Worm (Caenorhabditis elegans) whole organism, dauer: ENCODE results near the gene K09F5.4.

Experiments used
- unc-62 ChIP-seq: sonication (generic microtip); optimal IDR thresholded peaks from 2 replicates; lab custom pipeline; 2017; ENCODE audit warnings: missing biosample characterization, missing genetic modification reagents, missing genetic modification characterization

Gene K09F5.4

ce11 chrX:7710643-7711042 is at the start of gene K09F5.4:
TSS of gene K09F5.4 (minus strand) at chrX:7710743.
- no peak for TF ChIP-seq unc-62 (GFP tag; lab: Kevin White, UChicago)

ce11 chrX:7752770-7753169 is 42.2 kb upstream of the K09F5.4 start, which contains the start of gene deg-1:
TSS of gene deg-1 (plus strand) at chrX:7753070.
- no peak for TF ChIP-seq unc-62 (GFP tag; lab: Kevin White, UChicago)

ce11 chrX:7750084-7750483 is 39.5 kb upstream of the K09F5.4 start:
- TF ChIP-seq unc-62 (GFP tag; lab: Kevin White, UChicago), result no peak

- TF ChIP-seq unc-62 (GFP tag; lab: Kevin White, UChicago), result no peak
Observed at ce11 chrX:7745386-7745785, 34.8 kb upstream of the K09F5.4 start.

- no peak for TF ChIP-seq unc-62 (GFP tag; lab: Kevin White, UChicago)
Observed at ce11 chrX:7743939-7744338, 33.4 kb upstream of the K09F5.4 start, which contains the start of gene ref-2. TSS of gene ref-2 (plus strand) at chrX:7744239.

- no peak for TF ChIP-seq unc-62 (GFP tag; lab: Kevin White, UChicago)
Observed at ce11 chrX:7739353-7739752, 28.8 kb upstream of the K09F5.4 start, which contains the start of gene K09F5.1. TSS of gene K09F5.1 (plus strand) at chrX:7739653.

- TF ChIP-seq unc-62 (GFP tag; lab: Kevin White, UChicago), result no peak
Observed at ce11 chrX:7736171-7736570, 25.6 kb upstream of the K09F5.4 start, which contains the start of gene set-12. TSS of gene set-12 (minus strand) at chrX:7736271.

- no peak for TF ChIP-seq unc-62 (GFP tag; lab: Kevin White, UChicago)
Observed at ce11 chrX:7733571-7733970, 23.0 kb upstream of the K09F5.4 start.

ce11 chrX:7727601-7728000 is 17.1 kb upstream of the K09F5.4 start, which contains the start of gene vit-1:
TSS of gene vit-1 (plus strand) at chrX:7727889.
- TF ChIP-seq unc-62 (GFP tag; lab: Kevin White, UChicago), result no peak

- no peak for TF ChIP-seq unc-62 (GFP tag; lab: Kevin White, UChicago)
Observed at ce11 chrX:7726351-7726750, 15.8 kb upstream of the K09F5.4 start.

ce11 chrX:7725615-7726014 is 15.1 kb upstream of the K09F5.4 start, which contains the start of gene spp-14:
TSS of gene spp-14 (plus strand) at chrX:7725979.
- no peak for TF ChIP-seq unc-62 (GFP tag; lab: Kevin White, UChicago)

- no peak for TF ChIP-seq unc-62 (GFP tag; lab: Kevin White, UChicago)
Observed at ce11 chrX:7724099-7724498, 13.6 kb upstream of the K09F5.4 start.

ce11 chrX:7720565-7720964 is 10.0 kb upstream of the K09F5.4 start:
- no peak for TF ChIP-seq unc-62 (GFP tag; lab: Kevin White, UChicago)

ce11 chrX:7718972-7719371 is 8.4 kb upstream of the K09F5.4 start, which contains the start of gene K09F5.6:
TSS of gene K09F5.6 (plus strand) at chrX:7719272.
- no peak for TF ChIP-seq unc-62 (GFP tag; lab: Kevin White, UChicago)

ce11 chrX:7715463-7715862 is 4.9 kb upstream of the K09F5.4 start:
- TF ChIP-seq unc-62 (GFP tag; lab: Kevin White, UChicago), result no peak

- TF ChIP-seq unc-62 (GFP tag; lab: Kevin White, UChicago), result no peak
Observed at ce11 chrX:7712887-7713286, 2.3 kb upstream of the K09F5.4 start.

ce11 chrX:7710187-7710586 is 356 bp downstream of the K09F5.4 start:
- TF ChIP-seq unc-62 (GFP tag; lab: Kevin White, UChicago), result no peak

ce11 chrX:7707031-7707430 is 3.5 kb downstream of the K09F5.4 start, which contains the start of gene kvs-1:
TSS of gene kvs-1 (minus strand) at chrX:7707131.
- no peak for TF ChIP-seq unc-62 (GFP tag; lab: Kevin White, UChicago)
